Fruit fly (Drosophila melanogaster): Measurements from ENCODE around the gene CG42371.

CG42371 gene

dm6 chr2L:2177312-2177968, 39.6 kb downstream of the CG42371 start (continued):
- TF ChIP-seq CG30431 (GFP tag; optimal IDR thresholded peaks at IDR 0.05): peak; percentile 21
- peak; percentile 61 for TF ChIP-seq Ada2b (GFP tag; IDR thresholded peaks at IDR 0.05)
- TF ChIP-seq PHDP (tag; optimal IDR thresholded peaks at IDR 0.05): peak; percentile 50
- no peak for TF ChIP-seq Neu2 (GFP tag; optimal IDR thresholded peaks at IDR 0.05; ENCODE audit: borderline replicate concordance)
- no peak for TF ChIP-seq gsb (GFP tag; IDR thresholded peaks at IDR 0.05)
- no peak for TF ChIP-seq kay (GFP tag; optimal IDR thresholded peaks at IDR 0.05)
- TF ChIP-seq ssp (GFP tag; IDR thresholded peaks at IDR 0.05): peak; percentile 35; the same call in 1 of the 2 replicates
- TF ChIP-seq ab (GFP tag; optimal IDR thresholded peaks at IDR 0.05): peak; percentile 54
- peak; percentile 5 for TF ChIP-seq CG10979 (tag; optimal IDR thresholded peaks at IDR 0.05)
- no peak for TF ChIP-seq CG8478 (optimal IDR thresholded peaks at IDR 0.05)
- no peak for TF ChIP-seq CG14860 (GFP tag; IDR thresholded peaks at IDR 0.05; ENCODE audit: partially characterized antibody)
- TF ChIP-seq prd (optimal IDR thresholded peaks at IDR 0.05): no peak
- TF ChIP-seq prd (GFP tag; IDR thresholded peaks at IDR 0.05): peak; percentile 56
- no peak for TF ChIP-seq mirr (GFP tag; optimal IDR thresholded peaks at IDR 0.05)
- peak; percentile 70 for TF ChIP-seq CG9932 (GFP tag; IDR thresholded peaks at IDR 0.05)
- peak; percentile 64 for TF ChIP-seq gcm2 (GFP tag; optimal IDR thresholded peaks at IDR 0.05)
- no peak for TF ChIP-seq Dad (GFP tag; optimal IDR thresholded peaks at IDR 0.05)
- TF ChIP-seq CG43689 (GFP tag; IDR thresholded peaks at IDR 0.05): no peak
- TF ChIP-seq abd-A (tag; optimal IDR thresholded peaks at IDR 0.05): no peak
- no peak for TF ChIP-seq dan (GFP tag; IDR thresholded peaks at IDR 0.05)
- peak; percentile 34 for TF ChIP-seq CG10654 (GFP tag; optimal IDR thresholded peaks at IDR 0.05)
- TF ChIP-seq sna (GFP tag; IDR thresholded peaks at IDR 0.05; ENCODE audit: partially characterized antibody): no peak
- peak; percentile 54 for TF ChIP-seq CG7786 (GFP tag; optimal IDR thresholded peaks at IDR 0.05)
- no peak for TF ChIP-seq NK7.1 (GFP tag; optimal IDR thresholded peaks at IDR 0.05)
- TF ChIP-seq CG6654 (GFP tag; optimal IDR thresholded peaks at IDR 0.05): no peak
- no peak for TF ChIP-seq CG14667 (GFP tag; IDR thresholded peaks at IDR 0.05)
- peak; percentile 39; the same call in 1 of the 3 replicates for TF ChIP-seq CG17361 (GFP tag; IDR thresholded peaks at IDR 0.05)
- TF ChIP-seq bigmax (GFP tag; optimal IDR thresholded peaks at IDR 0.05): no peak
- no peak for TF ChIP-seq kah (GFP tag; optimal IDR thresholded peaks at IDR 0.05)
- TF ChIP-seq Meics (GFP tag; optimal IDR thresholded peaks at IDR 0.05): peak; percentile 62
- TF ChIP-seq hth (optimal IDR thresholded peaks at IDR 0.05): no peak
- peak; percentile 0 for TF ChIP-seq fd3F (GFP tag; optimal IDR thresholded peaks at IDR 0.05)
- TF ChIP-seq CG12155 (GFP tag; optimal IDR thresholded peaks at IDR 0.05): peak; percentile 42
- peak; percentile 13 for TF ChIP-seq CoRest (tag; optimal IDR thresholded peaks at IDR 0.05)
- no peak for TF ChIP-seq ATbp (GFP tag; optimal IDR thresholded peaks at IDR 0.05)
- TF ChIP-seq Bdp1 (GFP tag; optimal IDR thresholded peaks at IDR 0.05): no peak
- peak; percentile 49 for TF ChIP-seq CHES-1-like (GFP tag; optimal IDR thresholded peaks at IDR 0.05)
- TF ChIP-seq tgo (GFP tag; IDR thresholded peaks at IDR 0.05): peak; percentile 29; the same call in 1 of the 3 replicates
- TF ChIP-seq CG15073 (GFP tag; optimal IDR thresholded peaks at IDR 0.05): no peak
- TF ChIP-seq CG16813 (GFP tag; IDR thresholded peaks at IDR 0.05; ENCODE audit: partially characterized antibody): no peak
- no peak for TF ChIP-seq NC2α (GFP tag; optimal IDR thresholded peaks at IDR 0.05)
- TF ChIP-seq mam (GFP tag; optimal IDR thresholded peaks at IDR 0.05): peak; percentile 50
- no peak for TF ChIP-seq E2f1 (GFP tag; IDR thresholded peaks at IDR 0.05)
- no peak for TF ChIP-seq CG11085 (GFP tag; IDR thresholded peaks at IDR 0.05)
- no peak for TF ChIP-seq pum (GFP tag; optimal IDR thresholded peaks at IDR 0.05)
- TF ChIP-seq CG9817 (tag; optimal IDR thresholded peaks at IDR 0.05): peak; percentile 37
- TF ChIP-seq CG14965 (GFP tag; optimal IDR thresholded peaks at IDR 0.05; ENCODE audit: borderline replicate concordance): no peak
- TF ChIP-seq run (tag; optimal IDR thresholded peaks at IDR 0.05): peak; percentile 8
- TF ChIP-seq ara (GFP tag; IDR thresholded peaks at IDR 0.05): no peak
- TF ChIP-seq eve (GFP tag; optimal IDR thresholded peaks at IDR 0.05): peak in 1 of 2 experiments; percentile 84
- TF ChIP-seq Sry-δ (GFP tag; optimal IDR thresholded peaks at IDR 0.05): no peak
- TF ChIP-seq fru (optimal IDR thresholded peaks at IDR 0.05): no peak

Measured in whole organism, embryonic.